Worm (Caenorhabditis elegans) whole organism, young adult: ENCODE results near the gene mig-5.

Experiments
- B0019.2 ChIP-seq: fragments of 200-800 bp; sonication (Bioruptor generic); conservative IDR thresholded peaks from 2 replicates; pipeline ENCODE4 v1.3.6; 2022; ENCODE audit warnings: missing genetic modification reagents, missing genetic modification characterization, missing compliant biosample characterization
- C06A6.2 ChIP-seq: fragments of 200-800 bp; sonication (Bioruptor generic); conservative IDR thresholded peaks from 2 replicates; pipeline ENCODE4 v1.3.6; 2022; ENCODE audit warnings: missing genetic modification characterization, missing compliant biosample characterization
- D2030.7 ChIP-seq: fragments of 200-800 bp; sonication (Bioruptor generic); IDR thresholded peaks from 2 replicates; pipeline ENCODE4 v1.3.6; 2022; ENCODE audit warnings: missing genetic modification reagents, missing genetic modification characterization, missing compliant biosample characterization
- F39B2.1 ChIP-seq: fragments of 200-800 bp; sonication (Bioruptor generic); IDR thresholded peaks from 2 replicates; pipeline ENCODE4 v1.3.6; 2022; ENCODE audit warnings: missing genetic modification reagents, missing genetic modification characterization, missing compliant biosample characterization
- K11D2.4 ChIP-seq: fragments of 200-800 bp; sonication (Bioruptor generic); IDR thresholded peaks from 2 replicates; pipeline ENCODE4 v1.3.6; 2022; ENCODE audit warnings: missing genetic modification reagents, missing genetic modification characterization, missing compliant biosample characterization
- T07F8.4 ChIP-seq: sonication (generic microtip); optimal IDR thresholded peaks from 2 replicates; lab custom pipeline; 2016; ENCODE audit warnings: mild to moderate bottlenecking, missing genetic modification characterization, moderate library complexity, missing compliant biosample characterization
- Y79H2A.3 ChIP-seq: fragments of 200-800 bp; sonication (Bioruptor generic); conservative IDR thresholded peaks from 2 replicates; pipeline ENCODE4 v1.3.6; 2022; ENCODE audit warnings: missing genetic modification reagents, missing genetic modification characterization, missing compliant biosample characterization
- ama-1 ChIP-seq, 3 experiments: fragments of 150-350 bp in 1 of 3; sonication (generic microtip) in 2 of 3; optimal IDR thresholded peaks; 2 replicates each; lab custom pipeline; 2014 to 2018; ENCODE audit warnings: missing biosample characterization in 2 of 3, missing genetic modification characterization in 2 of 3, missing genetic modification reagents in 2 of 3
- athp-1 ChIP-seq: sonication (generic microtip); optimal IDR thresholded peaks from 2 replicates; lab custom pipeline; 2017; ENCODE audit warnings: mild to moderate bottlenecking, missing genetic modification characterization, missing compliant biosample characterization
- attf-3 ChIP-seq: fragments of 200-800 bp; sonication (Bioruptor generic); conservative IDR thresholded peaks from 2 replicates; pipeline ENCODE4 v1.3.6; 2022; ENCODE audit warnings: missing genetic modification reagents, missing genetic modification characterization, missing compliant biosample characterization
- attf-5 ChIP-seq: fragments of 200-800 bp; sonication (Bioruptor generic); optimal IDR thresholded peaks from 2 replicates; lab custom pipeline; 2018; ENCODE audit warnings: mild to moderate bottlenecking, missing genetic modification characterization, missing compliant biosample characterization
- bed-2 ChIP-seq: fragments of 200-800 bp; sonication (Bioruptor generic); IDR thresholded peaks from 2 replicates; pipeline ENCODE4 v1.3.6; 2022; ENCODE audit warnings: missing genetic modification reagents, missing genetic modification characterization, missing compliant biosample characterization
- cebp-1 ChIP-seq, 2 experiments: fragments of 200-800 bp in 1 of 2; sonication (Bioruptor generic) in 1 of 2; sonication (generic microtip) in 1 of 2; IDR thresholded peaks in 1 of 2; optimal IDR thresholded peaks in 1 of 2; 2 replicates each; pipeline versions ENCODE4 v1.3.6 to Lab custom; 2017 to 2022; ENCODE audit warnings: missing compliant biosample characterization in 2 of 2, missing genetic modification characterization in 2 of 2, mild to moderate bottlenecking in 1 of 2, missing genetic modification reagents in 1 of 2, moderate library complexity in 1 of 2
- ceh-100 ChIP-seq: fragments of 200-800 bp; sonication (Bioruptor generic); IDR thresholded peaks from 2 replicates; pipeline ENCODE4 v1.3.6; 2022; ENCODE audit warnings: missing genetic modification reagents, missing genetic modification characterization, missing compliant biosample characterization
- ceh-79 ChIP-seq: sonication (generic microtip); optimal IDR thresholded peaks from 2 replicates; lab custom pipeline; 2017; ENCODE audit warnings: mild to moderate bottlenecking, missing genetic modification characterization, missing compliant biosample characterization
- egrh-3 ChIP-seq: fragments of 200-800 bp; sonication (Bioruptor generic); IDR thresholded peaks from 2 replicates; pipeline ENCODE4 v1.3.6; 2022; ENCODE audit warnings: missing genetic modification reagents, missing genetic modification characterization, missing compliant biosample characterization
- ets-4 ChIP-seq: fragments of 200-800 bp; sonication (Bioruptor generic); optimal IDR thresholded peaks from 2 replicates; lab custom pipeline; 2018; ENCODE audit warnings: mild to moderate bottlenecking, missing genetic modification characterization, missing compliant biosample characterization
- fkh-3 ChIP-seq: sonication (generic microtip); optimal IDR thresholded peaks from 2 replicates; lab custom pipeline; 2016; ENCODE audit warnings: mild to moderate bottlenecking, missing genetic modification characterization, missing compliant biosample characterization
- gei-17 ChIP-seq: fragments of 200-800 bp; sonication (Bioruptor generic); optimal IDR thresholded peaks from 2 replicates; lab custom pipeline; 2018; ENCODE audit warnings: mild to moderate bottlenecking, missing genetic modification characterization, missing compliant biosample characterization
- hsf-1 ChIP-seq: fragments of 200-800 bp; sonication (Bioruptor generic); IDR thresholded peaks from 2 replicates; pipeline ENCODE4 v1.3.6; 2022; ENCODE audit warnings: missing genetic modification reagents, missing genetic modification characterization, missing compliant biosample characterization
- lin-54 ChIP-seq: fragments of 200-800 bp; sonication (Bioruptor generic); optimal IDR thresholded peaks from 2 replicates; lab custom pipeline; 2018; ENCODE audit warnings: mild to moderate bottlenecking, missing genetic modification characterization, missing compliant biosample characterization
- lsy-27 ChIP-seq: sonication (generic microtip); optimal IDR thresholded peaks from 2 replicates; lab custom pipeline; 2017; ENCODE audit warnings: missing genetic modification characterization, mild to moderate bottlenecking, missing compliant biosample characterization, antibody characterized with exemption, missing genotype, borderline replicate concordance; ENCODE audit not compliant: insufficient read depth
- madf-6 ChIP-seq: fragments of 200-800 bp; sonication (Bioruptor generic); IDR thresholded peaks from 2 replicates; pipeline ENCODE4 v1.3.6; 2022; ENCODE audit warnings: missing genetic modification reagents, missing genetic modification characterization, missing compliant biosample characterization
- mxl-1 ChIP-seq: sonication (generic microtip); optimal IDR thresholded peaks from 2 replicates; lab custom pipeline; 2016; ENCODE audit warnings: missing genetic modification characterization, missing compliant biosample characterization
- nfya-2 ChIP-seq: fragments of 200-800 bp; sonication (Bioruptor generic); IDR thresholded peaks from 2 replicates; pipeline ENCODE4 v1.3.6; 2022; ENCODE audit warnings: missing genetic modification reagents, missing genetic modification characterization, missing compliant biosample characterization
- nhr-27 ChIP-seq: fragments of 200-800 bp; sonication (Bioruptor generic); optimal IDR thresholded peaks from 2 replicates; lab custom pipeline; 2018; ENCODE audit warnings: mild to moderate bottlenecking, missing genetic modification characterization, moderate library complexity, missing compliant biosample characterization
- nhr-90 ChIP-seq: sonication (generic microtip); optimal IDR thresholded peaks from 2 replicates; lab custom pipeline; 2016; ENCODE audit warnings: missing genotype, mild to moderate bottlenecking, missing genetic modification characterization, missing compliant biosample characterization
- rcor-1 ChIP-seq: fragments of 200-800 bp; sonication (Bioruptor generic); IDR thresholded peaks from 2 replicates; pipeline ENCODE4 v1.3.6; 2022; ENCODE audit warnings: missing genetic modification reagents, missing genetic modification characterization, missing compliant biosample characterization
- rpc-1 ChIP-seq, 2 experiments: fragments of 150-350 bp in 1 of 2; sonication (generic microtip) in 1 of 2; optimal IDR thresholded peaks; 2 replicates each; lab custom pipeline; 2014 to 2018; ENCODE audit warnings: missing biosample characterization in 1 of 2, missing genetic modification characterization in 1 of 2, missing genetic modification reagents in 1 of 2, missing genotype in 1 of 2
- snpc-1.3 ChIP-seq: sonication (generic microtip); optimal IDR thresholded peaks from 2 replicates; lab custom pipeline; 2017; ENCODE audit warnings: missing genetic modification characterization, mild to moderate bottlenecking, missing compliant biosample characterization, antibody characterized with exemption, moderate library complexity, missing genotype, missing genetic modification reagents; ENCODE audit not compliant: insufficient read depth
- snpc-4 ChIP-seq, 5 experiments: fragments of 150-350 bp in 1 of 5; sonication (generic microtip) in 4 of 5; optimal IDR thresholded peaks; 2 replicates each; lab custom pipeline; 2014 to 2018; ENCODE audit warnings: missing genetic modification characterization in 5 of 5, missing biosample characterization in 3 of 5, antibody characterized with exemption in 2 of 5, mild to moderate bottlenecking in 2 of 5, missing compliant biosample characterization in 2 of 5, missing genotype in 2 of 5, moderate library complexity in 2 of 5, missing genetic modification reagents in 1 of 5
- somi-1 ChIP-seq: fragments of 200-800 bp; sonication (Bioruptor generic); optimal IDR thresholded peaks from 2 replicates; lab custom pipeline; 2018; ENCODE audit warnings: mild to moderate bottlenecking, missing genetic modification characterization, missing compliant biosample characterization
- tlf-1 ChIP-seq: fragments of 200-800 bp; sonication (Bioruptor generic); optimal IDR thresholded peaks from 2 replicates; lab custom pipeline; 2018; ENCODE audit warnings: mild to moderate bottlenecking, missing genetic modification characterization, missing compliant biosample characterization
- unc-130 ChIP-seq: sonication (generic microtip); optimal IDR thresholded peaks from 2 replicates; lab custom pipeline; 2016; ENCODE audit warnings: missing genetic modification reagents, missing genetic modification characterization, missing compliant biosample characterization
- unc-62 ChIP-seq: fragments of 150-350 bp; optimal IDR thresholded peaks from 2 replicates; lab custom pipeline; 2014; ENCODE audit warnings: missing biosample characterization, missing genetic modification reagents, missing genetic modification characterization
- ztf-28 ChIP-seq: fragments of 200-800 bp; sonication (Bioruptor generic); IDR thresholded peaks from 2 replicates; pipeline ENCODE4 v1.3.6; 2022; ENCODE audit warnings: missing genetic modification reagents, missing genetic modification characterization, missing compliant biosample characterization
- ztf-3 ChIP-seq: fragments of 200-800 bp; sonication (Bioruptor generic); optimal IDR thresholded peaks from 2 replicates; lab custom pipeline; 2018; ENCODE audit warnings: mild to moderate bottlenecking, missing genetic modification characterization, missing compliant biosample characterization

Gene mig-5

DNA sequence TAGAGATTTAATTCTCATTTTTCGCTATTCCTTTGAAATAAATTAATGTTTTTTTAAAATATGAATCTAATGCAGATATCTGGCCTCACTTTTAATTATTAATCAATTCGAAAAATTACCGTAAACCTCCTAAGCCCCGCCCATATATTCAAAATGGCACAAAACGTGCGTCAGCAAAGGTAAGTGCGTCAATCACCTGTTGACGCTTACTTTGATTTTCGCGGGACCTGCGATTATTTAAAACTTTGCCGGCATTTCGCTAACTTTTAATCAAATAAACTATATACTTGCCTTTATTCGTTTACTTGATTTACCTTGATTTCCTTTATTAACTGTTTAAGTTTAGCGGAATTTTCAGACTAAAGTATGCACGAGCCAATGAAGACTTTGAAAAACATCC, 26.8 kb downstream of the mig-5 start, which contains the start of gene pch-2 (continued):
- no peak for TF ChIP-seq fkh-3 (tag; lab: Kevin White, UChicago)
- TF ChIP-seq mxl-1 (tag; lab: Kevin White, UChicago): no peak
- TF ChIP-seq attf-5 (GFP tag; lab: Kevin White, UChicago): peak; percentile 69
- no peak for TF ChIP-seq lin-54 (GFP tag; lab: Kevin White, UChicago)
- TF ChIP-seq K11D2.4 (GFP tag; lab: Robert Waterston, UW): no peak
- TF ChIP-seq hsf-1: no peak
- no peak for TF ChIP-seq B0019.2 (GFP tag; lab: Robert Waterston, UW)
- peak; percentile 61 for TF ChIP-seq attf-3 (GFP tag; lab: Robert Waterston, UW)
- no peak for TF ChIP-seq ceh-100 (GFP tag; lab: Robert Waterston, UW)
- peak; percentile 79 for TF ChIP-seq madf-6 (GFP tag; lab: Robert Waterston, UW)
- no peak for TF ChIP-seq bed-2 (GFP tag; lab: Robert Waterston, UW)
- TF ChIP-seq ama-1 (optimal IDR thresholded peaks at IDR 0.05; lab: Kevin White, UChicago): no peak
- TF ChIP-seq ama-1 (GFP tag; optimal IDR thresholded peaks at IDR 0.05; lab: Kevin White, UChicago): no peak
- TF ChIP-seq T07F8.4 (tag; lab: Kevin White, UChicago): no peak
- no peak for TF ChIP-seq tlf-1 (GFP tag; lab: Kevin White, UChicago)
- TF ChIP-seq ztf-3 (GFP tag; lab: Kevin White, UChicago): no peak
- no peak for TF ChIP-seq somi-1 (GFP tag; lab: Kevin White, UChicago)
- no peak for TF ChIP-seq Y79H2A.3 (GFP tag; lab: Robert Waterston, UW)
- TF ChIP-seq C06A6.2 (GFP tag; lab: Robert Waterston, UW): no peak
- TF ChIP-seq ets-4 (GFP tag; lab: Kevin White, UChicago): no peak
- TF ChIP-seq rpc-1 (optimal IDR thresholded peaks at IDR 0.05; lab: Kevin White, UChicago): no peak
- TF ChIP-seq rpc-1 (tag; optimal IDR thresholded peaks at IDR 0.05; lab: Kevin White, UChicago): no peak
- TF ChIP-seq D2030.7 (GFP tag; lab: Robert Waterston, UW): peak; percentile 40; the same call in 1 of the 2 replicates
- TF ChIP-seq nfya-2 (GFP tag; lab: Robert Waterston, UW): no peak
- no peak for TF ChIP-seq egrh-3 (GFP tag; lab: Robert Waterston, UW)
- TF ChIP-seq ceh-79 (tag; lab: Kevin White, UChicago): no peak
- TF ChIP-seq snpc-1.3 (tag; lab: Kevin White, UChicago): peak; percentile 11
- no peak for TF ChIP-seq athp-1 (tag; lab: Kevin White, UChicago)
- TF ChIP-seq ztf-28 (GFP tag; lab: Robert Waterston, UW): no peak
- TF ChIP-seq F39B2.1 (GFP tag; lab: Robert Waterston, UW): no peak
- TF ChIP-seq unc-130 (GFP tag; lab: Kevin White, UChicago): no peak
- no peak for TF ChIP-seq unc-62 (GFP tag; lab: Kevin White, UChicago)
- no peak for TF ChIP-seq rcor-1 (GFP tag; lab: Robert Waterston, UW)
- TF ChIP-seq lsy-27 (tag; lab: Kevin White, UChicago): no peak
- TF ChIP-seq nhr-27 (tag; lab: Kevin White, UChicago): no peak
- TF ChIP-seq snpc-4 (GFP tag; optimal IDR thresholded peaks at IDR 0.05; lab: Kevin White, UChicago): no peak
- peak in 1 of 4 experiments; percentile 50 for TF ChIP-seq snpc-4 (tag; optimal IDR thresholded peaks at IDR 0.05; lab: Kevin White, UChicago)
- TF ChIP-seq cebp-1 (GFP tag; IDR thresholded peaks at IDR 0.05; lab: Robert Waterston, UW): no peak
- TF ChIP-seq cebp-1 (tag; optimal IDR thresholded peaks at IDR 0.05; lab: Kevin White, UChicago): no peak
- TF ChIP-seq nhr-90 (tag; lab: Kevin White, UChicago): no peak
- TF ChIP-seq gei-17 (GFP tag; lab: Kevin White, UChicago): no peak
